Fruit fly (Drosophila melanogaster) whole organism, pupa: ENCODE measurements around the gene CG14610.

Experiments used
- CG14655 ChIP-seq: fragments of 200-800 bp; sonication (Bioruptor generic); optimal IDR thresholded peaks from 3 replicates; lab custom pipeline; 2017; ENCODE audit warnings: mild to moderate bottlenecking, missing biosample characterization, missing genetic modification reagents, missing genetic modification characterization
- Ets98B ChIP-seq: fragments of 200-800 bp; sonication (Bioruptor generic); IDR thresholded peaks from 2 replicates; pipeline ENCODE4 v1.3.6; 2022; ENCODE audit warnings: missing biosample characterization, missing genetic modification characterization
- Pif1B ChIP-seq: fragments of 200-800 bp; sonication (Bioruptor generic); optimal IDR thresholded peaks from 3 replicates; lab custom pipeline; 2016; ENCODE audit warnings: missing biosample characterization, missing genetic modification characterization
- fd96Ca ChIP-seq: fragments of 200-800 bp; sonication (Bioruptor generic); IDR thresholded peaks from 3 replicates; pipeline ENCODE4 v1.3.6; 2022; ENCODE audit warnings: missing biosample characterization, missing genetic modification characterization

dm6 chr3R:7138058-7138457 is 6.0 kb downstream of the CG14610 start:
- no peak for TF ChIP-seq Ets98B (GFP tag; lab: Robert Waterston, UW)
- no peak for TF ChIP-seq Pif1B (GFP tag; lab: Kevin White, UChicago)
- no peak for TF ChIP-seq CG14655
- TF ChIP-seq fd96Ca (GFP tag; lab: Robert Waterston, UW) = no peak
